Worm (Caenorhabditis elegans) whole organism, young adult: Measurements from ENCODE around the gene Y66D12A.30.
"Not testable (repeated sequence)": the region's sequence is repeated elsewhere in the genome, so short reads cannot be mapped to it uniquely, and the experiment has no call there.

Experiments
- ama-1 ChIP-seq, 3 experiments: fragments of 150-350 bp in 1 of 3; sonication (generic microtip) in 2 of 3; optimal IDR thresholded peaks; 2 replicates each; lab custom pipeline; 2014 to 2018; ENCODE audit warnings: missing biosample characterization in 2 of 3, missing genetic modification characterization in 2 of 3, missing genetic modification reagents in 2 of 3
- ceh-91 ChIP-seq: fragments of 200-800 bp; sonication (Bioruptor generic); IDR thresholded peaks from 2 replicates; pipeline ENCODE4 v1.3.6; 2022; ENCODE audit warnings: missing genetic modification reagents, missing genetic modification characterization, missing compliant biosample characterization
- lir-1 ChIP-seq: fragments of 200-800 bp; sonication (Bioruptor generic); conservative IDR thresholded peaks from 2 replicates; pipeline ENCODE4 v1.3.6; 2022; ENCODE audit warnings: missing genetic modification reagents, missing genetic modification characterization, missing compliant biosample characterization
- snpc-1.3 ChIP-seq: sonication (generic microtip); optimal IDR thresholded peaks from 2 replicates; lab custom pipeline; 2017; ENCODE audit warnings: missing genetic modification characterization, mild to moderate bottlenecking, missing compliant biosample characterization, antibody characterized with exemption, moderate library complexity, missing genotype, missing genetic modification reagents; ENCODE audit not compliant: insufficient read depth

DNA sequence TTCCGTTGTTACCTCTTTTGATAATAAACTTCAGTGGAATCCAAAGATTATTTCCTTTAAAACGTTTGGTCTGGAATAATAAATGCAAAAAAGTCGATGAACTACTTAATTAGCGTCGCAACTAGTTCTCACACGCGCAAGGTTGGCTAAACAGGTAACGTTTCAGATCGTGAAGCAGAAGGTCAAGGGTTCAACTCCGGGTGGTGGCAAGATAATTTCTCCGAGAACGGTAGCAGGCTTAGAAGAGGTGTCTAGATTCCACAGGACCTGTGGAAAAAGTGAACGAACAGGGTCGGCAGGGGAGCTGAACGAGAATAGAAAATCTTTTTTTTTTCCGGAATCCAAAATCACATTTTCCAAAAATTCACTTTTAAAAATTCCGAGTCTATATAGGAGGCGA, 698 bp upstream of the Y66D12A.30 start:
- TF ChIP-seq lir-1 (GFP tag; lab: Robert Waterston, UW); ama-1 (optimal IDR thresholded peaks at IDR 0.05; lab: Kevin White, UChicago); ama-1 (GFP tag; optimal IDR thresholded peaks at IDR 0.05; lab: Kevin White, UChicago); snpc-1.3; ceh-91 (GFP tag; lab: Robert Waterston, UW): not testable (repeated sequence)
